Worm (Caenorhabditis elegans): ENCODE measurements around the gene F42A9.9.

DNA sequence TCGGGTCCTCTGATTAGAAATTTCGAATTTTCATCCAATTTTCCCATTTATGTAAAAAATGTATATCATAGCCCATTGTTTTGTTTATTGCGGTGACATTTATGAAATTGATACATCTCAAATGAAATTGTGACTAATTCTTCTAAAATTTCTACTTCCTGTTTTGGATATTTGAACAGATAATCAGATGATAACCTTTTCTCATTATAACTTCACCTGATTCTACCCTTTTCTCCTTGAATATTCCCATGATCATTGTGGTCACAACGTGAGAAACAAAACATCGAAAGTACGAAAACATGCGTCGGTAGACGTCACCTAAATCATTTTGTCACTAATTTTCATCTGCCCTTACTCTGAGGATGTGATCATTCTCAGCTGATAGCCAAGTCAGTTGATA is 8.4 kb downstream of the F42A9.9 start:
- TF ChIP-seq elt-1 (tag; optimal IDR thresholded peaks at IDR 0.05; ENCODE audit: borderline replicate concordance, insufficient read depth) (no peak), unc-39 (tag; optimal IDR thresholded peaks at IDR 0.05) (no peak)
